Fruit fly (Drosophila melanogaster): Measurements from ENCODE around the gene CG32819.

- no peak for TF ChIP-seq CTCF (optimal IDR thresholded peaks at IDR 0.05)
- no peak for TF ChIP-seq CG8478 (optimal IDR thresholded peaks at IDR 0.05)
These were observed 10.5 kb upstream of the CG32819 start for dm6 chrX:21631452-21631851.
